Worm (Caenorhabditis elegans) whole organism, L4/young adult: ENCODE measurements around the gene str-200.
"Not testable (repeated sequence)": the region's sequence is repeated elsewhere in the genome, so short reads cannot be mapped to it uniquely, and the experiment has no call there.

Experiments
- W03F9.2 ChIP-seq: fragments of 150-350 bp; optimal IDR thresholded peaks from 2 replicates; lab custom pipeline; 2014; ENCODE audit warnings: missing biosample characterization, missing genetic modification characterization
- dao-5 ChIP-seq: sonication (generic microtip); optimal IDR thresholded peaks from 2 replicates; lab custom pipeline; 2016; ENCODE audit warnings: missing genotype, missing genetic modification characterization, moderate library complexity, missing compliant biosample characterization
- him-1 ChIP-seq: sonication (generic microtip); optimal IDR thresholded peaks from 2 replicates; lab custom pipeline; 2016; ENCODE audit warnings: missing genotype, missing genetic modification reagents, missing genetic modification characterization, missing compliant biosample characterization

The str-200 gene

ce11 chrV:17460061-17460460, 2.1 kb upstream of the str-200 start, which contains the start of gene srz-48:
TSS of gene srz-48 (minus strand) at chrV:17460161.
- TF ChIP-seq dao-5 (tag; lab: Kevin White, UChicago) (no peak), W03F9.2 (tag; lab: Kevin White, UChicago) (no peak), him-1 (no peak)

ce11 chrV:17456197-17456596, 1.8 kb downstream of the str-200 start, which contains the start of gene srh-203:
TSS of gene srh-203 (minus strand) at chrV:17456297.
- TF ChIP-seq him-1; W03F9.2 (tag; lab: Kevin White, UChicago); dao-5 (tag; lab: Kevin White, UChicago): not testable (repeated sequence)

ce11 chrV:17449836-17450235, 8.1 kb downstream of the str-200 start:
- TF ChIP-seq W03F9.2 (tag; lab: Kevin White, UChicago) (no peak), him-1 (no peak), dao-5 (tag; lab: Kevin White, UChicago) (no peak)

- no peak for TF ChIP-seq him-1
- no peak for TF ChIP-seq dao-5 (tag; lab: Kevin White, UChicago)
- no peak for TF ChIP-seq W03F9.2 (tag; lab: Kevin White, UChicago)
Observed at ce11 chrV:17439406-17439805, 18.6 kb downstream of the str-200 start, which contains the start of gene srh-154. TSS of gene srh-154 (plus strand) at chrV:17439706.

- TF ChIP-seq dao-5 (tag; lab: Kevin White, UChicago), result no peak
- no peak for TF ChIP-seq him-1
- TF ChIP-seq W03F9.2 (tag; lab: Kevin White, UChicago), result no peak
Observed at ce11 chrV:17438317-17438716, 19.7 kb downstream of the str-200 start, which contains the start of gene srsx-2. TSS of gene srsx-2 (minus strand) at chrV:17438417.

- TF ChIP-seq dao-5 (tag; lab: Kevin White, UChicago) (no peak), W03F9.2 (tag; lab: Kevin White, UChicago) (no peak), him-1 (no peak)
Observed at ce11 chrV:17436492-17436891, 21.5 kb downstream of the str-200 start, which contains the start of gene F20E11.18. TSS of gene F20E11.18 (minus strand) at chrV:17436592.

- TF ChIP-seq him-1 (no peak), W03F9.2 (tag; lab: Kevin White, UChicago) (no peak), dao-5 (tag; lab: Kevin White, UChicago) (no peak)
Observed at ce11 chrV:17430903-17431302, 27.1 kb downstream of the str-200 start, which contains the start of gene srbc-27. TSS of gene srbc-27 (plus strand) at chrV:17431203.

- TF ChIP-seq W03F9.2 (tag; lab: Kevin White, UChicago) (no peak), dao-5 (tag; lab: Kevin White, UChicago) (no peak)
Observed at ce11 chrV:17430066-17430465, 27.9 kb downstream of the str-200 start, which contains the start of gene T27C5.10. TSS of gene T27C5.10 (minus strand) at chrV:17430166.

ce11 chrV:17429262-17429661, 28.7 kb downstream of the str-200 start:
- TF ChIP-seq W03F9.2 (tag; lab: Kevin White, UChicago) (no peak), dao-5 (tag; lab: Kevin White, UChicago) (no peak), him-1 (no peak)

ce11 chrV:17416833-17417232, 41.1 kb downstream of the str-200 start, which contains the start of gene clc-21:
TSS of gene clc-21 (plus strand) at chrV:17417133.
- TF ChIP-seq him-1 (no peak), W03F9.2 (tag; lab: Kevin White, UChicago) (no peak), dao-5 (tag; lab: Kevin White, UChicago) (no peak)

ce11 chrV:17414951-17415350, 43.0 kb downstream of the str-200 start, which contains the start of gene T27C5.12:
TSS of gene T27C5.12 (plus strand) at chrV:17415251.
- TF ChIP-seq him-1, result no peak
- TF ChIP-seq dao-5 (tag; lab: Kevin White, UChicago), result no peak
- no peak for TF ChIP-seq W03F9.2 (tag; lab: Kevin White, UChicago)

ce11 chrV:17409955-17410354, 48.0 kb downstream of the str-200 start, which contains the start of gene srh-132:
TSS of gene srh-132 (plus strand) at chrV:17410255.
- TF ChIP-seq W03F9.2 (tag; lab: Kevin White, UChicago); him-1; dao-5 (tag; lab: Kevin White, UChicago): not testable (repeated sequence)
